Worm (Caenorhabditis elegans) whole organism, L1 larva: ENCODE measurements around the gene cku-80.

Experiments
- alr-1 ChIP-seq: fragments of 200-800 bp; sonication (Bioruptor generic); optimal IDR thresholded peaks from 2 replicates; lab custom pipeline; 2018; ENCODE audit warnings: borderline replicate concordance, mild to moderate bottlenecking, missing genetic modification characterization, missing compliant biosample characterization
- lin-39 ChIP-seq: fragments of 150-350 bp; optimal IDR thresholded peaks from 2 replicates; lab custom pipeline; 2014; ENCODE audit warnings: missing biosample characterization, missing genetic modification reagents, missing genetic modification characterization
- lsy-2 ChIP-seq, 2 experiments: fragments of 150-350 bp; optimal IDR thresholded peaks; 2 replicates each; lab custom pipeline; 2014; ENCODE audit warnings: missing biosample characterization in 2 of 2, missing genetic modification characterization in 2 of 2
- nhr-11 ChIP-seq: fragments of 150-350 bp; optimal IDR thresholded peaks from 2 replicates; lab custom pipeline; 2014; ENCODE audit warnings: missing biosample characterization, missing genetic modification characterization
- snpc-4 ChIP-seq: fragments of 150-350 bp; optimal IDR thresholded peaks from 2 replicates; lab custom pipeline; 2014; ENCODE audit warnings: missing biosample characterization, missing genetic modification characterization

DNA sequence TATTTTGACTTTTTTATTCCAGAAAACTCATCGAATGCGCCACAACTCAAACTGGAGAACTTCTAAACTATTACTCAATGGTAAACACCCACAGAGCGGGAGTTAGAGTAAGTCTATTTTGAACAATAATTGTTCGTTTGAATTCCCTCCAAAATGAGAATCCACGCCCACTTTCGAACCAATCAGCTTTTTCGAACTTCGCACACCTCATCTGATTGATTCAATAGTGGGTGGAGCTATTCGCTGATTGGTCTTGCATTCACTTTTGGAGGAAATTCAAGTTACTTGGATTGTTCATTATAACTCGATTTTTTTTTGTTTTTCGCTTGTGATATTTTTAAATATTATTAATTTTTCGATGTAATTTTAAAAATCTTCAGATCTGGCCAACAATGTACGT lies 23.8 kb upstream of the cku-80 start:
- TF ChIP-seq alr-1 (tag; lab: Kevin White, UChicago) (no peak), nhr-11 (tag; lab: Kevin White, UChicago) (no peak), lin-39 (tag; lab: Kevin White, UChicago) (no peak), snpc-4 (tag; lab: Kevin White, UChicago) (no peak), lsy-2 (tag; optimal IDR thresholded peaks at IDR 0.05; lab: Kevin White, UChicago) (no peak)
